Worm (Caenorhabditis elegans) whole organism, L1 larva: ENCODE measurements around the gene K08B5.1.
"Not testable (repeated sequence)": the region's sequence is repeated elsewhere in the genome, so short reads cannot be mapped to it uniquely, and the experiment has no call there.

Experiments
- C16A3.4 ChIP-seq: fragments of 150-350 bp; optimal IDR thresholded peaks from 2 replicates; lab custom pipeline; 2014; ENCODE audit warnings: missing biosample characterization, missing genetic modification characterization
- blmp-1 ChIP-seq: fragments of 150-350 bp; optimal IDR thresholded peaks from 2 replicates; lab custom pipeline; 2014; ENCODE audit warnings: missing biosample characterization, missing genetic modification characterization
- ceh-63 ChIP-seq: fragments of 200-800 bp; sonication (Bioruptor generic); optimal IDR thresholded peaks from 2 replicates; lab custom pipeline; 2018; ENCODE audit warnings: mild to moderate bottlenecking, missing genetic modification characterization, missing compliant biosample characterization
- elt-3 ChIP-seq, 6 experiments: fragments of 150-350 bp in 1 of 6; sonication (generic microtip); optimal IDR thresholded peaks; 2 replicates each; lab custom pipeline; 2017 to 2018; ENCODE audit warnings: missing biosample characterization in 6 of 6, missing genetic modification characterization in 6 of 6, inconsistent platforms in 1 of 6
- fos-1 ChIP-seq: fragments of 150-350 bp; optimal IDR thresholded peaks from 2 replicates; lab custom pipeline; 2014; ENCODE audit warnings: missing biosample characterization, missing genetic modification characterization
- hpl-2 ChIP-seq: fragments of 150-350 bp; optimal IDR thresholded peaks from 2 replicates; lab custom pipeline; 2014; ENCODE audit warnings: missing biosample characterization, missing genetic modification reagents, missing genetic modification characterization
- irx-1 ChIP-seq: sonication (generic microtip); optimal IDR thresholded peaks from 2 replicates; lab custom pipeline; 2016; ENCODE audit warnings: missing genetic modification characterization, missing compliant biosample characterization
- mef-2 ChIP-seq: fragments of 150-350 bp; optimal IDR thresholded peaks from 2 replicates; lab custom pipeline; 2014; ENCODE audit warnings: missing biosample characterization, missing genetic modification characterization
- snu-23 ChIP-seq: sonication (generic microtip); optimal IDR thresholded peaks from 2 replicates; lab custom pipeline; 2016; ENCODE audit warnings: missing genetic modification characterization, missing compliant biosample characterization
- swsn-7 ChIP-seq: sonication (generic microtip); optimal IDR thresholded peaks from 2 replicates; lab custom pipeline; 2016; ENCODE audit warnings: missing genetic modification characterization, missing compliant biosample characterization

DNA sequence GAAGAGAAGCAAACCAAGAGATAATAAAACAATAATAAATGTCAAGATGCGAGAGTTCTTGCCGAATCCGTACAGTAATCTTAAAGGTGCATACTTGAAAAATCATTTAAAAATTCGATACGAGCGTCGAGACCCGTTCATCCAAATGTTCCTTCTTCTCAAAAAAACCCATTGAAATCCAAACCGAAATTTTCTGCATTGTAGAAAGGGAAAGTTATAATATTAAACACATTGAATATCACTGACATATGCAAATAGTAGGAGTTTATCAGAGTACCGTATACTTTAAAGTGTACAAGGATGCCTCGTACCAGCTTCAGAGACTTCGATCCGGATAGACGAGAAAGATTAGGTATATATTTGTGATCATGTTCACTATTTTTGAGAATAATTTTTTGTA, 43.0 kb upstream of the K08B5.1 start, which contains the start of gene T25D1.2:
- TF ChIP-seq mef-2 (tag; lab: Kevin White, UChicago); fos-1 (tag; lab: Kevin White, UChicago); hpl-2; blmp-1 (tag; lab: Kevin White, UChicago); elt-3 (tag; optimal IDR thresholded peaks at IDR 0.05; lab: Kevin White, UChicago); irx-1 (tag; lab: Kevin White, UChicago); ceh-63 (GFP tag; lab: Kevin White, UChicago); C16A3.4 (tag; lab: Kevin White, UChicago); snu-23 (GFP tag; lab: Kevin White, UChicago); swsn-7 (tag; lab: Kevin White, UChicago): not testable (repeated sequence)
